Worm (Caenorhabditis elegans): ENCODE results near the gene F54C9.7.

DNA sequence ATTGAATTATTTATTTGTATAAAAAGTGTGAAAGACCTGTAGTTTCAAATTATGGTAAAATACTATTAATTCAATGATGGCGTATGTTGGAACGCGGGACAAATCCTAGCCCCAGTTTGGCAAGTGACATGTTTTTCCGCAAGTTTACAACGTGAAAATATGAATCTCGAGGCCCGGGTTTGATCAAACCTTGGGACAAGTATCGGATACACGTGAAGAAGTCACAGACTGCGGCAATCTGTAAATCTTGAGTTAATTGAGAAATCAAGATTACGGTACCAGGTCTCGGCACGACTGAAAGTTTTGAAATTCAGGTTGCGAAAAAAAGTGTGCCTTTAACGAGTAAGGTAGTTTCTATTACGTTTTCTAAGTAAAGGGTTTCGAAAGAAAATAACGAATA lies 9.9 kb downstream of the F54C9.7 start:
- TF ChIP-seq nhr-179 (tag; optimal IDR thresholded peaks at IDR 0.05) = no peak
- no peak for TF ChIP-seq him-1 (tag; optimal IDR thresholded peaks at IDR 0.05)
- no peak for TF ChIP-seq ccch-3 (GFP tag; optimal IDR thresholded peaks at IDR 0.05)
- TF ChIP-seq cebp-1 (GFP tag; IDR thresholded peaks at IDR 0.05) = no peak
- TF ChIP-seq cebp-1 (tag; optimal IDR thresholded peaks at IDR 0.05) = peak; percentile 7
- no peak for TF ChIP-seq bed-1 (GFP tag; IDR thresholded peaks at IDR 0.05)
- no peak for TF ChIP-seq T26A5.8 (tag; optimal IDR thresholded peaks at IDR 0.05)
- TF ChIP-seq snpc-1.3 (tag; optimal IDR thresholded peaks at IDR 0.05; ENCODE audit: insufficient read depth) = no peak
- no peak for TF ChIP-seq pbrm-1 (GFP tag; IDR thresholded peaks at IDR 0.05)
- no peak for TF ChIP-seq ztf-25 (GFP tag; IDR thresholded peaks at IDR 0.05)
- TF ChIP-seq ama-1 (optimal IDR thresholded peaks at IDR 0.05) = no peak
- no peak for TF ChIP-seq ama-1 (GFP tag; optimal IDR thresholded peaks at IDR 0.05)
- TF ChIP-seq ekl-4 (GFP tag; IDR thresholded peaks at IDR 0.05) = no peak

Measured in whole organism, young adult.